Fruit fly (Drosophila melanogaster): Measurements from ENCODE around the gene Ada2b.

The Ada2b gene

DNA sequence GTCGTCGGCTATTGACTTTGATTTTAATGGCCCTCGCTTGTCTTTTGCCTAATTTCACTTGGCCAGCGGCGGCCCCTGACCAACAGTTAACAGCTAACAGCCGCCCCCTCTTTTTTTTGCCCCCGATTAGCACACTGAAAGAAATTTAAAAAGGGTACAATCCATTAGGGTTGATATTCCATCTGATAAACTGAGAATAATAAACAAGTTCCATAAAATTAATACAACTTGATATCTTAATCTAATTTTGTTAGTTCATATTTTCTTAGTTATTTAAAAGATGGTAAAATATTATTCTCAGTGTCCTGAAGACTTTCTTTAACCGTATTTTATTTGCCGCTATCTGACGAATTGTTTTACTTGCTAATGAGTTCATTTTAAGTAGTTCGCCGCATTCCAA is 50.8 kb downstream of the Ada2b start (continued):
- TF ChIP-seq CG30403 (GFP tag; optimal IDR thresholded peaks at IDR 0.05), result no peak
- no peak for TF ChIP-seq CG2889 (GFP tag; IDR thresholded peaks at IDR 0.05)
- no peak for TF ChIP-seq H2.0 (GFP tag; IDR thresholded peaks at IDR 0.05)
- no peak for TF ChIP-seq kay (GFP tag; optimal IDR thresholded peaks at IDR 0.05)
- TF ChIP-seq Xrp1 (GFP tag; IDR thresholded peaks at IDR 0.05), result 0 out of 2 replicates have a peak, but pooled peaks have one; percentile 19
- peak in 1 of 3 experiments; percentile 21 for TF ChIP-seq lola (GFP tag; optimal IDR thresholded peaks at IDR 0.05)
- no peak for TF ChIP-seq cas (GFP tag; IDR thresholded peaks at IDR 0.05)
- no peak for TF ChIP-seq CG31388 (GFP tag; optimal IDR thresholded peaks at IDR 0.05)
- 0 out of 2 replicates have a peak, but pooled peaks have one; percentile 12 for TF ChIP-seq CG11085 (GFP tag; IDR thresholded peaks at IDR 0.05)
- no peak for TF ChIP-seq CG8478 (optimal IDR thresholded peaks at IDR 0.05)
- TF ChIP-seq lilli (GFP tag; optimal IDR thresholded peaks at IDR 0.05), result no peak
- peak; percentile 7 for TF ChIP-seq CG9727 (GFP tag; optimal IDR thresholded peaks at IDR 0.05)
- peak; percentile 13 for TF ChIP-seq CG7839 (tag; optimal IDR thresholded peaks at IDR 0.05)
- no peak for TF ChIP-seq CG12299 (tag; optimal IDR thresholded peaks at IDR 0.05)
- TF ChIP-seq sens (GFP tag), result peak; percentile 2
- no peak for TF ChIP-seq B-H1 (GFP tag; IDR thresholded peaks at IDR 0.05)
- TF ChIP-seq NfI (GFP tag; optimal IDR thresholded peaks at IDR 0.05), result no peak
- TF ChIP-seq Med (GFP tag), result peak; percentile 40
- no peak for TF ChIP-seq Hmr (GFP tag; optimal IDR thresholded peaks at IDR 0.05)

DNA sequence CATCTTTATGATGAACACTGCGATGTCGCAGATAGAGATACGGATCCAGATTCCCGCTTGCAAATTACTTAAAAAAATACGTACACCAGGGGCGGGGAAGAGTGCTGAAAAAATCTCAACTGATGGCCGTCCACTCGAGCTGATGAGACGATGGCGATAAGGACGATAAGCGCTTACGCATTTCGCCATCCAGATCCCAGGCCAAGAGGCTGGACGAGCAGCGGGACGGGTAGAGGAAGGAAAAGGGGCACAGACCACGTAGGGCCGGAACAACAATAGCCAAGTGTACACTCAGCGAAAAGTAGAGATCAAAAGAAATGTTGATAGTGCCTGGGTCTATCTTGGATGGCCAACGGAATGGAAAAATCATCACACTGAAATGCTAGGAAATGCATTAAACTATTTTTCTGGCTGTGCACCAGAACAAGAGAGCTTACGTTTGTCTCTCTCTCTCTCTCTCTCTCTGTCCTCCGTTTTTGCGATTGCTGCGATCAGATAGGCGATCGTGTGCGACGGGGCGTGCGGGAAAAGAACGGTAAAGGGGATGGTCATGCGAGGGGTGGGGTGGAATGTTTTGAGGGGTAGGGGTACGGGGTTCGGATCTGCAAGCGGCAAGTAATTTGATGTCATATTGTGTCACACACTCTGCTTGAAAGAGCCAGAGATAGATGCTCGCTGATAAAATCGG is 52.7 kb downstream of the Ada2b start:
- TF ChIP-seq CG4404 (GFP tag; IDR thresholded peaks at IDR 0.05) (no peak), run (tag; optimal IDR thresholded peaks at IDR 0.05) (no peak), Trl (optimal IDR thresholded peaks at IDR 0.05) (peak in 1 of 2 experiments; percentile 35), Trl (GFP tag; optimal IDR thresholded peaks at IDR 0.05) (no peak), Rx (GFP tag; IDR thresholded peaks at IDR 0.05) (0 out of 2 replicates have a peak, but pooled peaks have one; percentile 20), Meics (GFP tag; optimal IDR thresholded peaks at IDR 0.05) (no peak), CG15011 (GFP tag; optimal IDR thresholded peaks at IDR 0.05) (no peak), CrebB (tag; optimal IDR thresholded peaks at IDR 0.05) (no peak), Tbp (GFP tag; optimal IDR thresholded peaks at IDR 0.05) (no peak), eve (GFP tag; optimal IDR thresholded peaks at IDR 0.05) (no peak), CG15479 (GFP tag; optimal IDR thresholded peaks at IDR 0.05) (peak; percentile 98), bigmax (GFP tag; optimal IDR thresholded peaks at IDR 0.05) (no peak), CG31365 (tag; optimal IDR thresholded peaks at IDR 0.05) (peak; percentile 11), Gsc (GFP tag; IDR thresholded peaks at IDR 0.05) (no peak), zfh1 (GFP tag; IDR thresholded peaks at IDR 0.05) (peak; percentile 47; the same call in 2 of the 3 replicates), ATbp (GFP tag; optimal IDR thresholded peaks at IDR 0.05) (no peak), Hr39 (optimal IDR thresholded peaks at IDR 0.05) (no peak), CG17359 (tag; optimal IDR thresholded peaks at IDR 0.05) (no peak), CG12769 (tag; optimal IDR thresholded peaks at IDR 0.05) (no peak), CG32772 (GFP tag; IDR thresholded peaks at IDR 0.05) (no peak), crol (GFP tag; IDR thresholded peaks at IDR 0.05) (peak; percentile 88), CG1832 (GFP tag; optimal IDR thresholded peaks at IDR 0.05) (peak; percentile 48), lmd (GFP tag; IDR thresholded peaks at IDR 0.05) (no peak), kni (GFP tag; optimal IDR thresholded peaks at IDR 0.05) (no peak), en (GFP tag; optimal IDR thresholded peaks at IDR 0.05) (no peak), Nf-YB (GFP tag; optimal IDR thresholded peaks at IDR 0.05) (peak; percentile 85), CG30431 (GFP tag; optimal IDR thresholded peaks at IDR 0.05) (no peak), Vsx1 (GFP tag; optimal IDR thresholded peaks at IDR 0.05) (no peak), row (GFP tag; IDR thresholded peaks at IDR 0.05) (peak; percentile 37; the same call in 1 of the 3 replicates), Taf1 (GFP tag; IDR thresholded peaks at IDR 0.05) (no peak), grn (GFP tag; optimal IDR thresholded peaks at IDR 0.05) (peak; percentile 99), zf30C (GFP tag; optimal IDR thresholded peaks at IDR 0.05) (peak; percentile 90), ken (GFP tag; IDR thresholded peaks at IDR 0.05) (no peak)

All from whole organism, embryonic.